Worm (Caenorhabditis elegans): ENCODE data around the gene T22D1.5.

T22D1.5 gene

DNA sequence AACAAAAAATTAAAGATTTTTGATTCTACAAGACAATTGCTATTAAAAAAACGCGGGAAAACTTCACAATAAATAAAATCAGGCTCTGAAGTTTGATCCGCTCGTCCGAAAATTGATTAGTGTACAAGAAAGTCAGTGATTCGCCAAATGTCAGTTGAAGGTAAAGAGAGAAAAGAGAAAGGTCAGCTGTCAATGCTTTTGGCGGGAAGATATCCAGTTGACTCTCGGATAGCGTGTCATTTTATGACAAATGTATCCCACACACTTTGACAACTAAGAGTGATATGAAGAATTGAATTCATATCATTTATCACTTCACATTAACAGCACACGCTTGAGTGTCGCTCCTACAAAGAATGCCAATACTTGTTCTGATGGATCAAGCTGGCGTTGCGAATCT lies 43.1 kb downstream of the T22D1.5 start (continued):
- TF ChIP-seq unc-30 (tag; optimal IDR thresholded peaks at IDR 0.05): no peak
- TF ChIP-seq lin-14 (GFP tag; optimal IDR thresholded peaks at IDR 0.05): peak; percentile 54
- TF ChIP-seq pax-3 (tag; optimal IDR thresholded peaks at IDR 0.05): no peak
- no peak for TF ChIP-seq efl-1 (optimal IDR thresholded peaks at IDR 0.05)
- peak in 1 of 2 experiments; percentile 10 for TF ChIP-seq efl-1 (GFP tag; optimal IDR thresholded peaks at IDR 0.05 in 1 of 2)
- no peak for TF ChIP-seq nhr-90 (tag; optimal IDR thresholded peaks at IDR 0.05; ENCODE audit: poor library complexity)
- no peak for TF ChIP-seq zag-1 (tag; optimal IDR thresholded peaks at IDR 0.05)
- TF ChIP-seq dpl-1 (GFP tag; optimal IDR thresholded peaks at IDR 0.05): peak in 1 of 3 experiments; percentile 33

DNA sequence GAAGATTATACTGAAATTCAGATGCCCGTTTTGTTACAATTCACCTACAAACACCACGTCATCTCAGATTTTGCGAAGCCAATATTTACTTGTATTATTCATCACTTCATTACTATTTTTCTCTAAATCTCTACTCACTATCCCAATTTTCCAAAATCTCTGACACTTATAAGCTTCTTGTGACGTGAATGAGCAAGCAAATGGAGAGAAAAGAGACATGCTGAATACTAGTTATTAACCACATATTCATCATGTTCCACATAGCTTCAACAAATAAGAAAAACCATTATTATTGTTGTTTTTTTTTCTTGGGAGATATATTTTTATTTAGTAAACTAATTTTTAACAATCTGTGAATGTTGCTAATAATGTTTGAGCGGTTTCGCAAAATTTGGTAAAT lies 47.5 kb downstream of the T22D1.5 start:
- TF ChIP-seq ztf-11 (tag; optimal IDR thresholded peaks at IDR 0.05) (no peak), zip-4 (GFP tag; optimal IDR thresholded peaks at IDR 0.05) (no peak), sox-4 (tag; optimal IDR thresholded peaks at IDR 0.05) (peak; percentile 34), egl-27 (tag; optimal IDR thresholded peaks at IDR 0.05) (no peak), fkh-8 (tag; optimal IDR thresholded peaks at IDR 0.05) (peak; percentile 49), dsc-1 (tag; optimal IDR thresholded peaks at IDR 0.05) (peak; percentile 69), unc-86 (tag; optimal IDR thresholded peaks at IDR 0.05) (no peak), fkh-10 (GFP tag; optimal IDR thresholded peaks at IDR 0.05) (no peak), efl-1 (optimal IDR thresholded peaks at IDR 0.05) (no peak), efl-1 (GFP tag; optimal IDR thresholded peaks at IDR 0.05 in 1 of 2) (peak in 1 of 2 experiments; percentile 70), mep-1 (tag; optimal IDR thresholded peaks at IDR 0.05) (no peak), hpl-2 (GFP tag; optimal IDR thresholded peaks at IDR 0.05) (no peak)

DNA sequence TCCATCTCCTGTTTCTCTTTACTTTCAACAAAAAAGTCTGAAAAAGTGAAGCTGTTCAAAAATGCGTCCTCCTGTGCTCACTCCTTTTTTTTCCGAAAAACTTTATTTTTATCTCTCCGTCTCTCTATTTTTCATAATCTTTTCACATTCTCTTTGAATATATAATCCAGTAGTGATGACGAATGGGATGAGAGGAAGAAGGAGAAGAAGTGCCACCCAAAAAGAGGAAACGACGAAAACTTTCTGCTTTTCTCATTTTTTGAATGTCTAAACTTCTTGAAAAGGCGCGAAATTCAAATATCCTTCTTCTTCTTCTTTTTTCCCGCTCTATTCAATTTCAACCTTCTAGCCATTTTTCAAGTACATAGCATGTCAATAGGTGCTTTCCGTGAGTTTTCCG lies 50.9 kb downstream of the T22D1.5 start:
- TF ChIP-seq ztf-11 (tag; optimal IDR thresholded peaks at IDR 0.05) (no peak), dpl-1 (GFP tag; optimal IDR thresholded peaks at IDR 0.05) (peak in 1 of 3 experiments; percentile 45), tbx-2 (tag; optimal IDR thresholded peaks at IDR 0.05) (no peak), grh-1 (GFP tag; IDR thresholded peaks at IDR 0.05) (no peak), ceh-88 (GFP tag; IDR thresholded peaks at IDR 0.05) (no peak), egl-13 (tag; optimal IDR thresholded peaks at IDR 0.05) (peak; percentile 10), nhr-90 (tag; optimal IDR thresholded peaks at IDR 0.05; ENCODE audit: poor library complexity) (no peak), vab-15 (tag; optimal IDR thresholded peaks at IDR 0.05) (no peak), elt-2 (tag; optimal IDR thresholded peaks at IDR 0.05) (no peak), nhr-28 (tag; optimal IDR thresholded peaks at IDR 0.05) (no peak), swsn-7 (tag; optimal IDR thresholded peaks at IDR 0.05) (no peak), sox-4 (tag; optimal IDR thresholded peaks at IDR 0.05) (no peak), fkh-10 (GFP tag; optimal IDR thresholded peaks at IDR 0.05) (peak; percentile 95), snu-23 (GFP tag; optimal IDR thresholded peaks at IDR 0.05) (no peak), snpc-4 (tag; optimal IDR thresholded peaks at IDR 0.05) (no peak), skn-1 (tag; optimal IDR thresholded peaks at IDR 0.05) (no peak), ceh-63 (GFP tag; optimal IDR thresholded peaks at IDR 0.05) (no peak), ztf-4 (tag; optimal IDR thresholded peaks at IDR 0.05) (no peak), lin-14 (GFP tag; optimal IDR thresholded peaks at IDR 0.05) (peak; percentile 79), unc-98 (GFP tag; IDR thresholded peaks at IDR 0.05) (no peak), egl-27 (tag; optimal IDR thresholded peaks at IDR 0.05) (no peak), nhr-11 (tag; optimal IDR thresholded peaks at IDR 0.05) (no peak), mdl-1 (tag; optimal IDR thresholded peaks at IDR 0.05) (no peak), ces-1 (GFP tag; optimal IDR thresholded peaks at IDR 0.05) (no peak), F16B12.6 (tag; optimal IDR thresholded peaks at IDR 0.05) (no peak), Y116A8C.19 (tag; optimal IDR thresholded peaks at IDR 0.05; ENCODE audit: borderline replicate concordance) (no peak), nhr-12 (tag; optimal IDR thresholded peaks at IDR 0.05) (no peak), elt-3 (tag; optimal IDR thresholded peaks at IDR 0.05) (no peak), C16A3.4 (tag; optimal IDR thresholded peaks at IDR 0.05) (no peak), tlp-1 (tag; optimal IDR thresholded peaks at IDR 0.05) (no peak), nhr-20 (tag; optimal IDR thresholded peaks at IDR 0.05) (no peak), fos-1 (tag; optimal IDR thresholded peaks at IDR 0.05) (no peak), sup-37 (GFP tag; optimal IDR thresholded peaks at IDR 0.05) (no peak), lin-15B (tag; optimal IDR thresholded peaks at IDR 0.05) (no peak), aha-1 (tag; optimal IDR thresholded peaks at IDR 0.05) (no peak), nhr-71 (tag; optimal IDR thresholded peaks at IDR 0.05) (peak; percentile 22), hlh-4 (tag; optimal IDR thresholded peaks at IDR 0.05) (no peak), hlh-17 (GFP tag; optimal IDR thresholded peaks at IDR 0.05; ENCODE audit: borderline replicate concordance) (no peak), mep-1 (tag; optimal IDR thresholded peaks at IDR 0.05) (no peak)
